Worm (Caenorhabditis elegans) whole organism, young adult: ENCODE data around the gene ceh-48.
A peak's percentile ranks its signal among the peaks of the same experiment; 100 is the strongest.

Experiments used
- B0261.1 ChIP-seq: sonication (generic microtip); optimal IDR thresholded peaks from 2 replicates; lab custom pipeline; 2016; ENCODE audit warnings: mild to moderate bottlenecking, missing genetic modification characterization, moderate library complexity, missing compliant biosample characterization
- C17E4.6 ChIP-seq: fragments of 200-800 bp; sonication (Bioruptor generic); IDR thresholded peaks from 2 replicates; pipeline ENCODE4 v1.3.6; 2022; ENCODE audit warnings: missing genetic modification reagents, missing genetic modification characterization, missing compliant biosample characterization
- F10E7.11 ChIP-seq: sonication (generic microtip); optimal IDR thresholded peaks from 2 replicates; lab custom pipeline; 2017; ENCODE audit warnings: mild to moderate bottlenecking, missing genetic modification characterization, moderate library complexity, missing compliant biosample characterization
- F49E8.2 ChIP-seq: sonication (generic microtip); optimal IDR thresholded peaks from 3 replicates; lab custom pipeline; 2017; ENCODE audit warnings: missing genetic modification characterization, mild to moderate bottlenecking, missing compliant biosample characterization, antibody characterized with exemption, moderate library complexity; ENCODE audit not compliant: insufficient read depth
- F52B5.7 ChIP-seq: sonication (generic microtip); optimal IDR thresholded peaks from 2 replicates; lab custom pipeline; 2016; ENCODE audit warnings: mild to moderate bottlenecking, missing genetic modification characterization, missing compliant biosample characterization
- K11D2.4 ChIP-seq: fragments of 200-800 bp; sonication (Bioruptor generic); IDR thresholded peaks from 2 replicates; pipeline ENCODE4 v1.3.6; 2022; ENCODE audit warnings: missing genetic modification reagents, missing genetic modification characterization, missing compliant biosample characterization
- Y53G8AR.9 ChIP-seq: fragments of 200-800 bp; sonication (Bioruptor generic); conservative IDR thresholded peaks from 2 replicates; pipeline ENCODE4 v1.3.6; 2022; ENCODE audit warnings: missing genetic modification reagents, missing genetic modification characterization, missing compliant biosample characterization
- Y56A3A.18 ChIP-seq: fragments of 200-800 bp; sonication (Bioruptor generic); IDR thresholded peaks from 2 replicates; pipeline ENCODE4 v1.3.6; 2022; ENCODE audit warnings: missing genetic modification reagents, missing genetic modification characterization, missing compliant biosample characterization
- Y67H2A.10 ChIP-seq: fragments of 200-800 bp; sonication (Bioruptor generic); conservative IDR thresholded peaks from 2 replicates; pipeline ENCODE4 v1.3.6; 2022; ENCODE audit warnings: missing genetic modification reagents, missing genetic modification characterization, missing compliant biosample characterization
- Y95B8A.8 ChIP-seq: fragments of 200-800 bp; sonication (Bioruptor generic); IDR thresholded peaks from 2 replicates; pipeline ENCODE4 v1.3.6; 2022; ENCODE audit warnings: missing genetic modification reagents, missing genetic modification characterization, missing compliant biosample characterization
- aptf-3 ChIP-seq: fragments of 200-800 bp; sonication (Bioruptor generic); IDR thresholded peaks from 2 replicates; pipeline ENCODE4 v1.3.6; 2022; ENCODE audit warnings: missing genetic modification characterization, missing compliant biosample characterization
- bed-1 ChIP-seq: fragments of 200-800 bp; sonication (Bioruptor generic); IDR thresholded peaks from 2 replicates; pipeline ENCODE4 v1.3.6; 2022; ENCODE audit warnings: missing genetic modification reagents, missing genetic modification characterization, missing compliant biosample characterization
- cebp-1 ChIP-seq, 2 experiments: fragments of 200-800 bp in 1 of 2; sonication (Bioruptor generic) in 1 of 2; sonication (generic microtip) in 1 of 2; IDR thresholded peaks in 1 of 2; optimal IDR thresholded peaks in 1 of 2; 2 replicates each; pipeline versions ENCODE4 v1.3.6 to Lab custom; 2017 to 2022; ENCODE audit warnings: missing compliant biosample characterization in 2 of 2, missing genetic modification characterization in 2 of 2, mild to moderate bottlenecking in 1 of 2, missing genetic modification reagents in 1 of 2, moderate library complexity in 1 of 2
- ceh-27 ChIP-seq: fragments of 200-800 bp; sonication (Bioruptor generic); optimal IDR thresholded peaks from 2 replicates; lab custom pipeline; 2018; ENCODE audit warnings: mild to moderate bottlenecking, missing genetic modification characterization, moderate library complexity, missing compliant biosample characterization
- dpff-1 ChIP-seq: sonication (generic microtip); optimal IDR thresholded peaks from 2 replicates; lab custom pipeline; 2017; ENCODE audit warnings: mild to moderate bottlenecking, missing genetic modification characterization, missing compliant biosample characterization
- egrh-3 ChIP-seq: fragments of 200-800 bp; sonication (Bioruptor generic); IDR thresholded peaks from 2 replicates; pipeline ENCODE4 v1.3.6; 2022; ENCODE audit warnings: missing genetic modification reagents, missing genetic modification characterization, missing compliant biosample characterization
- him-1 ChIP-seq: sonication (generic microtip); optimal IDR thresholded peaks from 2 replicates; lab custom pipeline; 2016; ENCODE audit warnings: missing genotype, missing genetic modification reagents, missing genetic modification characterization, missing compliant biosample characterization
- hlh-12 ChIP-seq: sonication (generic microtip); optimal IDR thresholded peaks from 2 replicates; lab custom pipeline; 2016; ENCODE audit warnings: missing genetic modification characterization, missing compliant biosample characterization
- hmg-1.2 ChIP-seq: fragments of 200-800 bp; sonication (Bioruptor generic); IDR thresholded peaks from 2 replicates; pipeline ENCODE4 v1.3.6; 2022; ENCODE audit warnings: missing genetic modification reagents, missing genetic modification characterization, missing compliant biosample characterization
- lag-1 ChIP-seq: fragments of 200-800 bp; sonication (Bioruptor generic); IDR thresholded peaks from 2 replicates; pipeline ENCODE4 v1.3.6; 2022; ENCODE audit warnings: missing genetic modification reagents, missing genetic modification characterization, missing compliant biosample characterization
- let-526 ChIP-seq: fragments of 200-800 bp; sonication (Bioruptor generic); IDR thresholded peaks from 2 replicates; pipeline ENCODE4 v1.3.6; 2022; ENCODE audit warnings: missing genetic modification reagents, missing genetic modification characterization, missing compliant biosample characterization
- lin-26 ChIP-seq: fragments of 200-800 bp; sonication (Bioruptor generic); IDR thresholded peaks from 2 replicates; pipeline ENCODE4 v1.3.6; 2022; ENCODE audit warnings: missing genetic modification reagents, missing genetic modification characterization, missing compliant biosample characterization
- lin-35 ChIP-seq, 3 experiments: fragments of 150-350 bp in 2 of 3; sonication (generic microtip) in 1 of 3; optimal IDR thresholded peaks; 2 replicates each; lab custom pipeline; 2014 to 2018; ENCODE audit warnings: missing biosample characterization in 3 of 3, missing genetic modification characterization in 3 of 3, missing genetic modification reagents in 3 of 3
- lin-54 ChIP-seq: fragments of 200-800 bp; sonication (Bioruptor generic); optimal IDR thresholded peaks from 2 replicates; lab custom pipeline; 2018; ENCODE audit warnings: mild to moderate bottlenecking, missing genetic modification characterization, missing compliant biosample characterization
- lsl-1 ChIP-seq: fragments of 200-800 bp; sonication (Bioruptor generic); optimal IDR thresholded peaks from 2 replicates; lab custom pipeline; 2018; ENCODE audit warnings: mild to moderate bottlenecking, missing genetic modification characterization, moderate library complexity, missing compliant biosample characterization
- lsy-27 ChIP-seq: sonication (generic microtip); optimal IDR thresholded peaks from 2 replicates; lab custom pipeline; 2017; ENCODE audit warnings: missing genetic modification characterization, mild to moderate bottlenecking, missing compliant biosample characterization, antibody characterized with exemption, missing genotype, borderline replicate concordance; ENCODE audit not compliant: insufficient read depth
- madf-3 ChIP-seq: fragments of 200-800 bp; sonication (Bioruptor generic); IDR thresholded peaks from 2 replicates; pipeline ENCODE4 v1.3.6; 2022; ENCODE audit warnings: missing genetic modification reagents, missing genetic modification characterization, missing compliant biosample characterization
- madf-8 ChIP-seq: fragments of 200-800 bp; sonication (Bioruptor generic); conservative IDR thresholded peaks from 2 replicates; pipeline ENCODE4 v1.3.6; 2022; ENCODE audit warnings: missing genetic modification reagents, missing genetic modification characterization, missing compliant biosample characterization
- nhr-90 ChIP-seq: sonication (generic microtip); optimal IDR thresholded peaks from 2 replicates; lab custom pipeline; 2016; ENCODE audit warnings: missing genotype, mild to moderate bottlenecking, missing genetic modification characterization, missing compliant biosample characterization
- pbrm-1 ChIP-seq: fragments of 200-800 bp; sonication (Bioruptor generic); IDR thresholded peaks from 2 replicates; pipeline ENCODE4 v1.3.6; 2022; ENCODE audit warnings: missing genetic modification reagents, missing genetic modification characterization, missing compliant biosample characterization
- rec-8 ChIP-seq, 2 experiments: sonication (generic microtip); optimal IDR thresholded peaks; 2 replicates each; lab custom pipeline; 2016; ENCODE audit warnings: mild to moderate bottlenecking in 2 of 2, missing genetic modification characterization in 2 of 2, missing genetic modification reagents in 2 of 2, missing genotype in 2 of 2, missing biosample characterization in 1 of 2, missing compliant biosample characterization in 1 of 2, moderate library complexity in 1 of 2
- rpc-1 ChIP-seq, 2 experiments: fragments of 150-350 bp in 1 of 2; sonication (generic microtip) in 1 of 2; optimal IDR thresholded peaks; 2 replicates each; lab custom pipeline; 2014 to 2018; ENCODE audit warnings: missing biosample characterization in 1 of 2, missing genetic modification characterization in 1 of 2, missing genetic modification reagents in 1 of 2, missing genotype in 1 of 2
- snpc-1.1 ChIP-seq: sonication (generic microtip); optimal IDR thresholded peaks from 2 replicates; lab custom pipeline; 2017; ENCODE audit warnings: missing genetic modification characterization, mild to moderate bottlenecking, missing compliant biosample characterization, antibody characterized with exemption, moderate library complexity, missing genotype, missing genetic modification reagents; ENCODE audit not compliant: insufficient read depth
- snpc-1.3 ChIP-seq: sonication (generic microtip); optimal IDR thresholded peaks from 2 replicates; lab custom pipeline; 2017; ENCODE audit warnings: missing genetic modification characterization, mild to moderate bottlenecking, missing compliant biosample characterization, antibody characterized with exemption, moderate library complexity, missing genotype, missing genetic modification reagents; ENCODE audit not compliant: insufficient read depth
- snpc-3.4 ChIP-seq: sonication (generic microtip); optimal IDR thresholded peaks from 2 replicates; lab custom pipeline; 2017; ENCODE audit warnings: missing genetic modification characterization, mild to moderate bottlenecking, missing compliant biosample characterization, antibody characterized with exemption, moderate library complexity, missing genotype, missing genetic modification reagents
- somi-1 ChIP-seq: fragments of 200-800 bp; sonication (Bioruptor generic); optimal IDR thresholded peaks from 2 replicates; lab custom pipeline; 2018; ENCODE audit warnings: mild to moderate bottlenecking, missing genetic modification characterization, missing compliant biosample characterization
- tlf-1 ChIP-seq: fragments of 200-800 bp; sonication (Bioruptor generic); optimal IDR thresholded peaks from 2 replicates; lab custom pipeline; 2018; ENCODE audit warnings: mild to moderate bottlenecking, missing genetic modification characterization, missing compliant biosample characterization
- zfh-2 ChIP-seq: fragments of 200-800 bp; sonication (Bioruptor generic); conservative IDR thresholded peaks from 2 replicates; pipeline ENCODE4 v1.3.6; 2022; ENCODE audit warnings: missing genetic modification reagents, missing genetic modification characterization, missing compliant biosample characterization
- ztf-18 ChIP-seq: sonication (generic microtip); optimal IDR thresholded peaks from 2 replicates; lab custom pipeline; 2016; ENCODE audit warnings: missing genotype, mild to moderate bottlenecking, missing genetic modification characterization, missing compliant biosample characterization
- ztf-22 ChIP-seq: fragments of 200-800 bp; sonication (Bioruptor generic); optimal IDR thresholded peaks from 2 replicates; lab custom pipeline; 2018; ENCODE audit warnings: mild to moderate bottlenecking, missing genetic modification characterization, moderate library complexity, missing compliant biosample characterization
- ztf-25 ChIP-seq: fragments of 200-800 bp; sonication (Bioruptor generic); IDR thresholded peaks from 2 replicates; pipeline ENCODE4 v1.3.6; 2022; ENCODE audit warnings: missing genetic modification reagents, missing genetic modification characterization, missing compliant biosample characterization
- ztf-26 ChIP-seq: sonication (generic microtip); optimal IDR thresholded peaks from 2 replicates; lab custom pipeline; 2017; ENCODE audit warnings: missing genetic modification characterization, missing compliant biosample characterization
- ztf-28 ChIP-seq: fragments of 200-800 bp; sonication (Bioruptor generic); IDR thresholded peaks from 2 replicates; pipeline ENCODE4 v1.3.6; 2022; ENCODE audit warnings: missing genetic modification reagents, missing genetic modification characterization, missing compliant biosample characterization
- ztf-6 ChIP-seq: fragments of 200-800 bp; sonication (Bioruptor generic); IDR thresholded peaks from 2 replicates; pipeline ENCODE4 v1.3.6; 2022; ENCODE audit warnings: missing genetic modification reagents, missing genetic modification characterization, missing compliant biosample characterization

Gene ceh-48

ce11 chrIV:6790438-6791124 lies 21.3 kb upstream of the ceh-48 start, which contains the start of the genes C17H12.2 and vha-8 (continued):
- TF ChIP-seq let-526 (0 out of 2 replicates have a peak, but pooled peaks have one; percentile 46), K11D2.4 (GFP tag; lab: Robert Waterston, UW) (peak; percentile 76; the same call in 1 of the 2 replicates), ztf-18 (peak; percentile 39), F10E7.11 (tag; lab: Kevin White, UChicago) (no peak), rpc-1 (optimal IDR thresholded peaks at IDR 0.05; lab: Kevin White, UChicago) (no peak), rpc-1 (tag; optimal IDR thresholded peaks at IDR 0.05; lab: Kevin White, UChicago) (no peak), ztf-25 (GFP tag; lab: Robert Waterston, UW) (no peak), ztf-22 (GFP tag; lab: Kevin White, UChicago) (no peak), F49E8.2 (tag; lab: Kevin White, UChicago) (no peak), lsl-1 (no peak), pbrm-1 (GFP tag; lab: Robert Waterston, UW) (peak; percentile 84), egrh-3 (GFP tag; lab: Robert Waterston, UW) (no peak), F52B5.7 (tag; lab: Kevin White, UChicago) (no peak), rec-8 (tag; optimal IDR thresholded peaks at IDR 0.05; lab: Kevin White, UChicago) (no peak), C17E4.6 (GFP tag; lab: Robert Waterston, UW) (no peak), ztf-26 (peak; percentile 59), Y56A3A.18 (GFP tag; lab: Robert Waterston, UW) (no peak), Y53G8AR.9 (GFP tag; lab: Robert Waterston, UW) (peak; percentile 80; the same call in 1 of the 2 replicates), somi-1 (GFP tag; lab: Kevin White, UChicago) (peak; percentile 73), madf-8 (GFP tag; lab: Robert Waterston, UW) (no peak), hmg-1.2 (GFP tag; lab: Robert Waterston, UW) (peak; percentile 28; the same call in 1 of the 2 replicates), aptf-3 (no peak), dpff-1 (tag; lab: Kevin White, UChicago) (no peak), him-1 (tag; lab: Kevin White, UChicago) (no peak), snpc-1.3 (no peak), lin-26 (GFP tag; lab: Robert Waterston, UW) (peak; percentile 75; the same call in 1 of the 2 replicates), B0261.1 (tag; lab: Kevin White, UChicago) (no peak), cebp-1 (GFP tag; IDR thresholded peaks at IDR 0.05; lab: Robert Waterston, UW) (0 out of 2 replicates have a peak, but pooled peaks have one; percentile 19), cebp-1 (tag; optimal IDR thresholded peaks at IDR 0.05; lab: Kevin White, UChicago) (peak; percentile 83), ztf-28 (no peak), ztf-6 (GFP tag; lab: Robert Waterston, UW) (peak; percentile 66; the same call in 1 of the 2 replicates), snpc-3.4 (tag; lab: Kevin White, UChicago) (no peak), lag-1 (GFP tag; lab: Robert Waterston, UW) (no peak), Y95B8A.8 (GFP tag; lab: Robert Waterston, UW) (no peak), lsy-27 (no peak), ceh-27 (GFP tag; lab: Kevin White, UChicago) (peak; percentile 91), bed-1 (no peak), lin-54 (GFP tag; lab: Kevin White, UChicago) (peak; percentile 73), lin-35 (GFP tag; optimal IDR thresholded peaks at IDR 0.05; lab: Kevin White, UChicago) (peak in 1 of 3 experiments; percentile 84), snpc-1.1 (no peak), zfh-2 (GFP tag; lab: Robert Waterston, UW) (peak; percentile 55; the same call in 1 of the 2 replicates), madf-3 (GFP tag; lab: Robert Waterston, UW) (0 out of 2 replicates have a peak, but pooled peaks have one; percentile 6), nhr-90 (tag; lab: Kevin White, UChicago) (peak; percentile 40), hlh-12 (tag; lab: Kevin White, UChicago) (no peak), Y67H2A.10 (GFP tag; lab: Robert Waterston, UW) (peak; percentile 78), tlf-1 (peak; percentile 20)
